Worm (Caenorhabditis elegans) whole organism, midembryonic: Measurements from ENCODE around the gene ZK938.3.

ENCODE experiments used
- cog-1 ChIP-seq: sonication (generic microtip); optimal IDR thresholded peaks from 2 replicates; lab custom pipeline; 2016; ENCODE audit warnings: missing genetic modification characterization, missing compliant biosample characterization
- klf-2 ChIP-seq: fragments of 200-800 bp; sonication (Bioruptor generic); conservative IDR thresholded peaks from 2 replicates; pipeline ENCODE4 v1.3.6; 2022; ENCODE audit warnings: missing genetic modification reagents, missing genetic modification characterization, missing compliant biosample characterization
- ztf-23 ChIP-seq: fragments of 200-800 bp; sonication (Bioruptor generic); IDR thresholded peaks from 2 replicates; pipeline ENCODE4 v1.3.6; 2022; ENCODE audit warnings: missing genetic modification reagents, missing genetic modification characterization, missing compliant biosample characterization
- ztf-29 ChIP-seq: fragments of 200-800 bp; sonication (Bioruptor generic); IDR thresholded peaks from 2 replicates; pipeline ENCODE4 v1.3.6; 2022; ENCODE audit warnings: missing genetic modification reagents, missing genetic modification characterization, missing compliant biosample characterization

DNA sequence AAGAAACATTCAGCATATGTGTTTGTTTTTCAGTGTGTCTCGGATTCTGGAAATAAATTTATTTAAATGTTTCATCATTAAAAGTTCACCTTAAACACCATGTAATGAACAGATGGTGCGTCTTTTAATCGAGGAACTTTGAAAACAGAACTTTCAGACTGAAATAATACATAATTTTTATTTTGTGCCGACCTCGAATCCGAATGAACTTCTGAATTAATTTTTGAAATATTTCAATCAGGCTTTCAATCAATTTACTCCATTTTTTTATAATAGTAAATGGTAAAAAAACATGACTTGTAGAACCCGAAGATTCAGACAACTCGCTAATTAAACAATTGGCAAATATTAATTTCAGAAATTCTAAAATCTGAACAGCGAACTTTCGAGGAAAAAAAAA, 51.4 kb downstream of the ZK938.3 start, which contains the start of gene T10B9.14:
- TF ChIP-seq ztf-23 (GFP tag; lab: Robert Waterston, UW) (no peak), ztf-29 (GFP tag; lab: Robert Waterston, UW) (no peak), klf-2 (GFP tag; lab: Robert Waterston, UW) (no peak), cog-1 (tag; lab: Kevin White, UChicago) (no peak)
